Worm (Caenorhabditis elegans) whole organism, L1 larva: Measurements from ENCODE around the gene ncr-2.

Experiments used
- C04F5.9 ChIP-seq: sonication (generic microtip); optimal IDR thresholded peaks from 2 replicates; lab custom pipeline; 2016; ENCODE audit warnings: missing genetic modification characterization, missing compliant biosample characterization
- C16A3.4 ChIP-seq: fragments of 150-350 bp; optimal IDR thresholded peaks from 2 replicates; lab custom pipeline; 2014; ENCODE audit warnings: missing biosample characterization, missing genetic modification characterization
- C34B4.2 ChIP-seq: sonication (generic microtip); optimal IDR thresholded peaks from 2 replicates; lab custom pipeline; 2017; ENCODE audit warnings: mild to moderate bottlenecking, missing genetic modification characterization, missing compliant biosample characterization
- Y116A8C.19 ChIP-seq: sonication (generic microtip); optimal IDR thresholded peaks from 2 replicates; lab custom pipeline; 2016; ENCODE audit warnings: missing compliant biosample characterization, missing genetic modification characterization, borderline replicate concordance
- aha-1 ChIP-seq: fragments of 150-350 bp; optimal IDR thresholded peaks from 2 replicates; lab custom pipeline; 2014; ENCODE audit warnings: missing biosample characterization, missing genetic modification characterization
- alr-1 ChIP-seq: fragments of 200-800 bp; sonication (Bioruptor generic); optimal IDR thresholded peaks from 2 replicates; lab custom pipeline; 2018; ENCODE audit warnings: borderline replicate concordance, mild to moderate bottlenecking, missing genetic modification characterization, missing compliant biosample characterization
- blmp-1 ChIP-seq: fragments of 150-350 bp; optimal IDR thresholded peaks from 2 replicates; lab custom pipeline; 2014; ENCODE audit warnings: missing biosample characterization, missing genetic modification characterization
- ceh-63 ChIP-seq: fragments of 200-800 bp; sonication (Bioruptor generic); optimal IDR thresholded peaks from 2 replicates; lab custom pipeline; 2018; ENCODE audit warnings: mild to moderate bottlenecking, missing genetic modification characterization, missing compliant biosample characterization
- ceh-88 ChIP-seq: fragments of 200-800 bp; sonication (Bioruptor generic); IDR thresholded peaks from 2 replicates; pipeline ENCODE4 v1.3.6; 2022; ENCODE audit warnings: missing genetic modification characterization, missing compliant biosample characterization
- ceh-90 ChIP-seq: sonication (generic microtip); optimal IDR thresholded peaks from 2 replicates; lab custom pipeline; 2016; ENCODE audit warnings: missing genetic modification characterization, missing compliant biosample characterization
- dpl-1 ChIP-seq, 3 experiments: fragments of 150-350 bp in 2 of 3; sonication (generic microtip) in 1 of 3; optimal IDR thresholded peaks; 2 replicates each; lab custom pipeline; 2014 to 2017; ENCODE audit warnings: missing biosample characterization in 3 of 3, missing genetic modification characterization in 3 of 3, missing genetic modification reagents in 3 of 3
- dsc-1 ChIP-seq: sonication (generic microtip); optimal IDR thresholded peaks from 2 replicates; lab custom pipeline; 2016; ENCODE audit warnings: mild to moderate bottlenecking, missing genetic modification characterization, missing compliant biosample characterization
- efl-1 ChIP-seq, 4 experiments: fragments of 150-350 bp; optimal IDR thresholded peaks in 3 of 4; peaks in 1 of 4; 1 replicate in 1 of 4; 2 replicates in 3 of 4; lab custom pipeline; 2014; ENCODE audit warnings: missing biosample characterization in 2 of 4, missing genetic modification characterization in 2 of 4, missing genetic modification reagents in 2 of 4
- efl-3 ChIP-seq: fragments of 200-800 bp; sonication (Bioruptor generic); optimal IDR thresholded peaks from 2 replicates; lab custom pipeline; 2018; ENCODE audit warnings: mild to moderate bottlenecking, missing genetic modification characterization, missing compliant biosample characterization
- elt-2 ChIP-seq: sonication (generic microtip); optimal IDR thresholded peaks from 2 replicates; lab custom pipeline; 2016; ENCODE audit warnings: missing genetic modification characterization, mild to moderate bottlenecking, inconsistent platforms, missing compliant biosample characterization, missing genetic modification reagents
- ets-5 ChIP-seq: fragments of 200-800 bp; sonication (Bioruptor generic); IDR thresholded peaks from 2 replicates; pipeline ENCODE4 v1.3.6; 2022; ENCODE audit warnings: missing genetic modification characterization, missing compliant biosample characterization
- fkh-10 ChIP-seq: sonication (generic microtip); optimal IDR thresholded peaks from 2 replicates; lab custom pipeline; 2017; ENCODE audit warnings: missing biosample characterization, missing genetic modification reagents, missing genetic modification characterization
- grh-1 ChIP-seq: fragments of 200-800 bp; sonication (Bioruptor generic); IDR thresholded peaks from 2 replicates; pipeline ENCODE4 v1.3.6; 2022; ENCODE audit warnings: missing genetic modification reagents, missing genetic modification characterization, missing compliant biosample characterization
- hlh-4 ChIP-seq: sonication (generic microtip); optimal IDR thresholded peaks from 2 replicates; lab custom pipeline; 2016; ENCODE audit warnings: mild to moderate bottlenecking, missing genetic modification characterization, missing compliant biosample characterization
- isw-1 ChIP-seq: fragments of 200-800 bp; sonication (Bioruptor generic); IDR thresholded peaks from 2 replicates; pipeline ENCODE4 v1.3.6; 2022; ENCODE audit warnings: missing genetic modification characterization, missing compliant biosample characterization
- jun-1 ChIP-seq: fragments of 150-350 bp; optimal IDR thresholded peaks from 2 replicates; lab custom pipeline; 2014; ENCODE audit warnings: missing biosample characterization, missing genetic modification reagents, missing genetic modification characterization
- lin-15B ChIP-seq: fragments of 150-350 bp; sonication (generic microtip); optimal IDR thresholded peaks from 3 replicates; lab custom pipeline; 2014; ENCODE audit warnings: missing biosample characterization, missing genetic modification characterization
- lin-35 ChIP-seq, 2 experiments: fragments of 150-350 bp; optimal IDR thresholded peaks; 2 replicates each; lab custom pipeline; 2014; ENCODE audit warnings: missing biosample characterization in 2 of 2, missing genetic modification characterization in 2 of 2, missing genetic modification reagents in 2 of 2
- lin-39 ChIP-seq: fragments of 150-350 bp; optimal IDR thresholded peaks from 2 replicates; lab custom pipeline; 2014; ENCODE audit warnings: missing biosample characterization, missing genetic modification reagents, missing genetic modification characterization
- lsy-2 ChIP-seq, 2 experiments: fragments of 150-350 bp; optimal IDR thresholded peaks; 2 replicates each; lab custom pipeline; 2014; ENCODE audit warnings: missing biosample characterization in 2 of 2, missing genetic modification characterization in 2 of 2
- mab-9 ChIP-seq: fragments of 200-800 bp; sonication (Bioruptor generic); IDR thresholded peaks from 2 replicates; pipeline ENCODE4 v1.3.6; 2022; ENCODE audit warnings: missing genetic modification reagents, missing genetic modification characterization, missing compliant biosample characterization
- mep-1 ChIP-seq: fragments of 150-350 bp; optimal IDR thresholded peaks from 2 replicates; lab custom pipeline; 2014; ENCODE audit warnings: missing biosample characterization, missing genetic modification characterization
- nhr-11 ChIP-seq: fragments of 150-350 bp; optimal IDR thresholded peaks from 2 replicates; lab custom pipeline; 2014; ENCODE audit warnings: missing biosample characterization, missing genetic modification characterization
- nhr-20 ChIP-seq: sonication (generic microtip); optimal IDR thresholded peaks from 2 replicates; lab custom pipeline; 2016; ENCODE audit warnings: mild to moderate bottlenecking, missing genetic modification characterization, missing compliant biosample characterization
- nhr-237 ChIP-seq: fragments of 150-350 bp; optimal IDR thresholded peaks from 2 replicates; lab custom pipeline; 2014; ENCODE audit warnings: missing biosample characterization, missing genetic modification characterization
- nhr-71 ChIP-seq: sonication (generic microtip); optimal IDR thresholded peaks from 2 replicates; lab custom pipeline; 2016; ENCODE audit warnings: mild to moderate bottlenecking, missing genetic modification characterization, moderate library complexity, missing compliant biosample characterization
- nhr-76 ChIP-seq: sonication (generic microtip); optimal IDR thresholded peaks from 2 replicates; lab custom pipeline; 2017; ENCODE audit warnings: missing biosample characterization, missing genetic modification characterization
- nhr-77 ChIP-seq: fragments of 150-350 bp; optimal IDR thresholded peaks from 2 replicates; lab custom pipeline; 2014; ENCODE audit warnings: missing biosample characterization, missing genetic modification characterization
- nhr-84 ChIP-seq: sonication (generic microtip); optimal IDR thresholded peaks from 2 replicates; lab custom pipeline; 2017; ENCODE audit warnings: missing biosample characterization, missing genetic modification characterization
- nhr-85 ChIP-seq: sonication (generic microtip); peaks from one replicate; lab custom pipeline; 2016; ENCODE audit warnings: missing genetic modification characterization, inconsistent platforms, missing compliant biosample characterization
- pag-3 ChIP-seq: sonication (generic microtip); optimal IDR thresholded peaks from 2 replicates; lab custom pipeline; 2017; ENCODE audit warnings: missing genetic modification characterization, mild to moderate bottlenecking, missing compliant biosample characterization, antibody characterized with exemption, borderline replicate concordance; ENCODE audit not compliant: insufficient read depth
- pqm-1 ChIP-seq: sonication (generic microtip); optimal IDR thresholded peaks from 3 replicates; lab custom pipeline; 2017; ENCODE audit warnings: missing biosample characterization, missing genetic modification characterization
- rnt-1 ChIP-seq: sonication (generic microtip); optimal IDR thresholded peaks from 2 replicates; lab custom pipeline; 2016; ENCODE audit warnings: mild to moderate bottlenecking, missing genetic modification characterization, moderate library complexity, missing compliant biosample characterization
- skn-1 ChIP-seq: fragments of 150-350 bp; optimal IDR thresholded peaks from 2 replicates; lab custom pipeline; 2014; ENCODE audit warnings: missing biosample characterization, missing genetic modification characterization
- snpc-4 ChIP-seq: fragments of 150-350 bp; optimal IDR thresholded peaks from 2 replicates; lab custom pipeline; 2014; ENCODE audit warnings: missing biosample characterization, missing genetic modification characterization
- snu-23 ChIP-seq: sonication (generic microtip); optimal IDR thresholded peaks from 2 replicates; lab custom pipeline; 2016; ENCODE audit warnings: missing genetic modification characterization, missing compliant biosample characterization
- sox-4 ChIP-seq: sonication (generic microtip); optimal IDR thresholded peaks from 2 replicates; lab custom pipeline; 2016; ENCODE audit warnings: missing genetic modification characterization, missing compliant biosample characterization
- sptf-1 ChIP-seq: fragments of 150-350 bp; optimal IDR thresholded peaks from 2 replicates; lab custom pipeline; 2014; ENCODE audit warnings: missing biosample characterization, missing genetic modification characterization
- sup-37 ChIP-seq: fragments of 200-800 bp; sonication (Bioruptor generic); optimal IDR thresholded peaks from 2 replicates; lab custom pipeline; 2018; ENCODE audit warnings: mild to moderate bottlenecking, missing genetic modification characterization, missing compliant biosample characterization
- tlp-1 ChIP-seq: fragments of 150-350 bp; optimal IDR thresholded peaks from 2 replicates; lab custom pipeline; 2014; ENCODE audit warnings: missing biosample characterization, missing genetic modification characterization
- unc-130 ChIP-seq: fragments of 150-350 bp; optimal IDR thresholded peaks from 2 replicates; lab custom pipeline; 2017; ENCODE audit warnings: missing biosample characterization, missing genetic modification characterization, inconsistent platforms
- unc-86 ChIP-seq: sonication (generic microtip); optimal IDR thresholded peaks from 2 replicates; lab custom pipeline; 2016; ENCODE audit warnings: missing genetic modification characterization, missing compliant biosample characterization
- xbp-1 ChIP-seq: sonication (generic microtip); optimal IDR thresholded peaks from 2 replicates; lab custom pipeline; 2016; ENCODE audit warnings: missing genetic modification characterization, missing compliant biosample characterization
- zip-4 ChIP-seq: fragments of 200-800 bp; sonication (Bioruptor generic); optimal IDR thresholded peaks from 2 replicates; lab custom pipeline; 2018; ENCODE audit warnings: mild to moderate bottlenecking, missing genetic modification characterization, moderate library complexity, missing compliant biosample characterization
- ztf-4 ChIP-seq: fragments of 150-350 bp; optimal IDR thresholded peaks from 2 replicates; lab custom pipeline; 2014; ENCODE audit warnings: missing biosample characterization, missing genetic modification characterization

ncr-2 gene

ce11 chrIII:8308238-8308637 is 50.1 kb downstream of the ncr-2 start, which contains the start of gene F10E9.4:
TSS of gene F10E9.4 (plus strand) at chrIII:8308538.
- no peak for TF ChIP-seq pqm-1 (tag; lab: Kevin White, UChicago)
- no peak for TF ChIP-seq lin-15B (tag; lab: Kevin White, UChicago)
- TF ChIP-seq nhr-77: no peak
- no peak for TF ChIP-seq unc-86 (tag; lab: Kevin White, UChicago)
- TF ChIP-seq aha-1 (tag; lab: Kevin White, UChicago): no peak
- TF ChIP-seq ceh-63: no peak

- TF ChIP-seq efl-1 (optimal IDR thresholded peaks at IDR 0.05; lab: Kevin White, UChicago): peak; percentile 42 to 58
- TF ChIP-seq efl-1 (GFP tag; optimal IDR thresholded peaks at IDR 0.05 in 1 of 2; lab: Kevin White, UChicago): peak; percentile 16 to 86
- TF ChIP-seq ets-5 (GFP tag; lab: Robert Waterston, UW): no peak
- TF ChIP-seq mab-9 (GFP tag; lab: Robert Waterston, UW): no peak
- no peak for TF ChIP-seq ceh-90
- TF ChIP-seq elt-2: no peak
- no peak for TF ChIP-seq fkh-10 (GFP tag; lab: Kevin White, UChicago)
- TF ChIP-seq aha-1 (tag; lab: Kevin White, UChicago): no peak
- no peak for TF ChIP-seq snpc-4 (tag; lab: Kevin White, UChicago)
- peak; percentile 27 for TF ChIP-seq rnt-1 (tag; lab: Kevin White, UChicago)
- TF ChIP-seq tlp-1 (tag; lab: Kevin White, UChicago): no peak
- no peak for TF ChIP-seq jun-1 (tag; lab: Kevin White, UChicago)
- TF ChIP-seq sox-4: no peak
- no peak for TF ChIP-seq hlh-4
- TF ChIP-seq C16A3.4 (tag; lab: Kevin White, UChicago): peak; percentile 3
- TF ChIP-seq nhr-84: no peak
- TF ChIP-seq alr-1: no peak
- no peak for TF ChIP-seq Y116A8C.19 (tag; lab: Kevin White, UChicago)
- no peak for TF ChIP-seq efl-3 (GFP tag; lab: Kevin White, UChicago)
- TF ChIP-seq lin-39: no peak
- TF ChIP-seq nhr-71 (tag; lab: Kevin White, UChicago): no peak
- TF ChIP-seq nhr-76 (tag; lab: Kevin White, UChicago): no peak
- no peak for TF ChIP-seq ceh-88 (GFP tag; lab: Robert Waterston, UW)
- no peak for TF ChIP-seq mep-1 (tag; lab: Kevin White, UChicago)
- TF ChIP-seq sup-37: no peak
- peak; percentile 21 for TF ChIP-seq skn-1 (tag; lab: Kevin White, UChicago)
- TF ChIP-seq nhr-237 (tag; lab: Kevin White, UChicago): no peak
- TF ChIP-seq dpl-1 (GFP tag; optimal IDR thresholded peaks at IDR 0.05; lab: Kevin White, UChicago): peak in 2 of 3 experiments; percentile 36 to 55
- TF ChIP-seq nhr-85: peak; percentile 78
- no peak for TF ChIP-seq C04F5.9 (tag; lab: Kevin White, UChicago)
- TF ChIP-seq lin-35 (GFP tag; optimal IDR thresholded peaks at IDR 0.05; lab: Kevin White, UChicago): peak; percentile 3 to 72
- peak; percentile 23 for TF ChIP-seq snu-23
- TF ChIP-seq pag-3: no peak
- TF ChIP-seq isw-1: no peak
- peak; percentile 50 for TF ChIP-seq blmp-1 (tag; lab: Kevin White, UChicago)
- no peak for TF ChIP-seq grh-1 (GFP tag; lab: Robert Waterston, UW)
- no peak for TF ChIP-seq dsc-1 (tag; lab: Kevin White, UChicago)
- no peak for TF ChIP-seq sptf-1 (tag; lab: Kevin White, UChicago)
- no peak for TF ChIP-seq xbp-1 (tag; lab: Kevin White, UChicago)
- no peak for TF ChIP-seq C34B4.2 (tag; lab: Kevin White, UChicago)
- no peak for TF ChIP-seq zip-4
- TF ChIP-seq nhr-11 (tag; lab: Kevin White, UChicago): no peak
- TF ChIP-seq nhr-20 (tag; lab: Kevin White, UChicago): no peak
- no peak for TF ChIP-seq unc-130 (tag; lab: Kevin White, UChicago)
- TF ChIP-seq lsy-2 (tag; optimal IDR thresholded peaks at IDR 0.05; lab: Kevin White, UChicago): peak; percentile 80 to 97
- TF ChIP-seq ztf-4 (tag; lab: Kevin White, UChicago): no peak
These were observed 52.3 kb downstream of the ncr-2 start, which contains the start of gene F10E9.3 for ce11 chrIII:8310239-8311057. TSS of gene F10E9.3 (plus strand) at chrIII:8311007.
